Worm (Caenorhabditis elegans) whole organism, L3 larva: ENCODE results near the gene F35D11.3.
A peak's percentile ranks its signal among the peaks of the same experiment; 100 is the strongest.

ENCODE experiments used
- ZK546.5 ChIP-seq: sonication (generic microtip); optimal IDR thresholded peaks from 2 replicates; lab custom pipeline; 2017; ENCODE audit warnings: missing biosample characterization, missing genetic modification characterization
- ama-1 ChIP-seq: fragments of 150-350 bp; optimal IDR thresholded peaks from 2 replicates; lab custom pipeline; 2018
- ceh-82 ChIP-seq: fragments of 150-350 bp; optimal IDR thresholded peaks from 2 replicates; lab custom pipeline; 2014; ENCODE audit warnings: missing biosample characterization, missing genetic modification characterization
- ceh-9 ChIP-seq: sonication (generic microtip); optimal IDR thresholded peaks from 2 replicates; lab custom pipeline; 2018; ENCODE audit warnings: missing biosample characterization, missing genetic modification characterization
- egl-27 ChIP-seq: sonication (generic microtip); optimal IDR thresholded peaks from 4 replicates; lab custom pipeline; 2017; ENCODE audit warnings: missing biosample characterization, missing genetic modification reagents, missing genetic modification characterization
- elt-3 ChIP-seq, 3 experiments: fragments of 150-350 bp in 1 of 3; sonication (generic microtip) in 2 of 3; optimal IDR thresholded peaks; 2 replicates in 2 of 3; 4 replicates in 1 of 3; lab custom pipeline; 2014 to 2017; ENCODE audit warnings: missing biosample characterization in 3 of 3, missing genetic modification characterization in 3 of 3
- lin-39 ChIP-seq: fragments of 150-350 bp; optimal IDR thresholded peaks from 2 replicates; lab custom pipeline; 2018; ENCODE audit warnings: missing biosample characterization, missing genetic modification reagents, missing genetic modification characterization
- nhr-23 ChIP-seq: fragments of 150-350 bp; optimal IDR thresholded peaks from 2 replicates; lab custom pipeline; 2014; ENCODE audit warnings: missing biosample characterization, missing genetic modification reagents, missing genetic modification characterization
- nhr-237 ChIP-seq: fragments of 150-350 bp; optimal IDR thresholded peaks from 2 replicates; lab custom pipeline; 2014; ENCODE audit warnings: missing biosample characterization, missing genetic modification characterization
- nhr-67 ChIP-seq: fragments of 150-350 bp; optimal IDR thresholded peaks from 2 replicates; lab custom pipeline; 2014; ENCODE audit warnings: missing biosample characterization, missing genetic modification characterization
- skn-1 ChIP-seq: fragments of 150-350 bp; optimal IDR thresholded peaks from 2 replicates; lab custom pipeline; 2014; ENCODE audit warnings: missing biosample characterization, missing genetic modification characterization
- unc-62 ChIP-seq: fragments of 150-350 bp; sonication (generic microtip); optimal IDR thresholded peaks from 4 replicates; lab custom pipeline; 2014; ENCODE audit warnings: missing biosample characterization, missing genetic modification reagents, missing genetic modification characterization
- zag-1 ChIP-seq: fragments of 150-350 bp; optimal IDR thresholded peaks from 2 replicates; lab custom pipeline; 2014; ENCODE audit warnings: missing biosample characterization, missing genetic modification characterization
- ztf-11 ChIP-seq: fragments of 150-350 bp; optimal IDR thresholded peaks from 2 replicates; lab custom pipeline; 2014; ENCODE audit warnings: missing biosample characterization, missing genetic modification characterization

ce11 chrII:4560068-4560467, 48.1 kb upstream of the F35D11.3 start, which contains the start of gene M03A1.8:
- TF ChIP-seq unc-62 (GFP tag; lab: Kevin White, UChicago) (no peak), nhr-237 (tag; lab: Kevin White, UChicago) (no peak), nhr-67 (tag; lab: Kevin White, UChicago) (no peak), ztf-11 (no peak), elt-3 (tag; optimal IDR thresholded peaks at IDR 0.05; lab: Kevin White, UChicago) (no peak), nhr-23 (tag; lab: Kevin White, UChicago) (peak; percentile 34), lin-39 (tag; lab: Kevin White, UChicago) (no peak), skn-1 (tag; lab: Kevin White, UChicago) (no peak), ama-1 (no peak), ZK546.5 (tag; lab: Kevin White, UChicago) (no peak), ceh-82 (tag; lab: Kevin White, UChicago) (no peak), zag-1 (no peak), ceh-9 (tag; lab: Kevin White, UChicago) (no peak), egl-27 (tag; lab: Kevin White, UChicago) (no peak)
